Fruit fly (Drosophila melanogaster): ENCODE data around the gene CG43740.

DNA sequence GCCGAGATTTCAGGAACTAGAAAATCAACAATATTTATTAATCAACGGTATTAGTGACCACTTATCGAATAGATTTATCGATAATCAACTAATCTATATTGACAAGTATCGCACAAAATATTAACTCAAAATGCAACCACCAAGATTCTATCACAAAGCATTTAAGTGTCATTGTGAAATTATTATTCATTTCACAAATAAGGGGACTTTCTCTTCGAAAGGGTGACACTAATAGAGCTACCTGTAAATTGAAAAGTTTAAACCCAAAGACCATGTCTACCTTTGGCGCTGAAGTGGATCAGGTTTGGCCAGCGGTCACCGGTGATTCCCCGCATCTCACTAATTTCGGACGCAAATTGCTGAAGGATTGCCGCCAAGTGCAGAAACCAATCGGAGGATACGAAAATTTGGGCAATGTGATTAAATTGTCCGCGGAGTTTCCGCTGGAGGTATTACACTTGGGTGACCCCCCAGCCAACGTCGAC is 7.1 kb upstream of the CG43740 start, which contains the start of gene CG2909:
- TF ChIP-seq CG8478 (optimal IDR thresholded peaks at IDR 0.05), result no peak
- TF ChIP-seq EcR (GFP tag; optimal IDR thresholded peaks at IDR 0.05), result no peak

Measured in whole organism.